Worm (Caenorhabditis elegans) whole organism, early embryonic: ENCODE results near the gene C25H3.11.

Experiments
- B0310.2 ChIP-seq: sonication (generic microtip); optimal IDR thresholded peaks from 2 replicates; lab custom pipeline; 2016; ENCODE audit warnings: mild to moderate bottlenecking, missing genetic modification characterization, missing compliant biosample characterization
- F13C5.2 ChIP-seq: sonication (generic microtip); optimal IDR thresholded peaks from 2 replicates; lab custom pipeline; 2017; ENCODE audit warnings: mild to moderate bottlenecking, missing genetic modification characterization, inconsistent platforms, missing compliant biosample characterization
- ama-1 ChIP-seq: fragments of 150-350 bp; optimal IDR thresholded peaks from 2 replicates; lab custom pipeline; 2014
- ceh-36 ChIP-seq: sonication (generic microtip); optimal IDR thresholded peaks from 2 replicates; lab custom pipeline; 2016; ENCODE audit warnings: missing genetic modification characterization, inconsistent platforms, missing compliant biosample characterization
- flt-1 ChIP-seq: fragments of 200-800 bp; sonication (Bioruptor generic); IDR thresholded peaks from 2 replicates; pipeline ENCODE4 v1.3.6; 2022; ENCODE audit warnings: missing genetic modification characterization, missing compliant biosample characterization
- hmbx-1 ChIP-seq: sonication (generic microtip); optimal IDR thresholded peaks from 2 replicates; lab custom pipeline; 2016; ENCODE audit warnings: mild to moderate bottlenecking, missing genetic modification characterization, missing compliant biosample characterization
- pes-1 ChIP-seq: fragments of 200-800 bp; sonication (Bioruptor generic); IDR thresholded peaks from 2 replicates; pipeline ENCODE4 v1.3.6; 2022; ENCODE audit warnings: missing genetic modification reagents, missing genetic modification characterization, missing compliant biosample characterization
- sea-1 ChIP-seq: fragments of 200-800 bp; sonication (Bioruptor generic); conservative IDR thresholded peaks from 2 replicates; pipeline ENCODE4 v1.3.6; 2022; ENCODE audit warnings: missing genetic modification characterization, missing compliant biosample characterization
- tra-4 ChIP-seq: sonication (generic microtip); optimal IDR thresholded peaks from 2 replicates; lab custom pipeline; 2017; ENCODE audit warnings: missing genetic modification characterization, missing compliant biosample characterization

DNA sequence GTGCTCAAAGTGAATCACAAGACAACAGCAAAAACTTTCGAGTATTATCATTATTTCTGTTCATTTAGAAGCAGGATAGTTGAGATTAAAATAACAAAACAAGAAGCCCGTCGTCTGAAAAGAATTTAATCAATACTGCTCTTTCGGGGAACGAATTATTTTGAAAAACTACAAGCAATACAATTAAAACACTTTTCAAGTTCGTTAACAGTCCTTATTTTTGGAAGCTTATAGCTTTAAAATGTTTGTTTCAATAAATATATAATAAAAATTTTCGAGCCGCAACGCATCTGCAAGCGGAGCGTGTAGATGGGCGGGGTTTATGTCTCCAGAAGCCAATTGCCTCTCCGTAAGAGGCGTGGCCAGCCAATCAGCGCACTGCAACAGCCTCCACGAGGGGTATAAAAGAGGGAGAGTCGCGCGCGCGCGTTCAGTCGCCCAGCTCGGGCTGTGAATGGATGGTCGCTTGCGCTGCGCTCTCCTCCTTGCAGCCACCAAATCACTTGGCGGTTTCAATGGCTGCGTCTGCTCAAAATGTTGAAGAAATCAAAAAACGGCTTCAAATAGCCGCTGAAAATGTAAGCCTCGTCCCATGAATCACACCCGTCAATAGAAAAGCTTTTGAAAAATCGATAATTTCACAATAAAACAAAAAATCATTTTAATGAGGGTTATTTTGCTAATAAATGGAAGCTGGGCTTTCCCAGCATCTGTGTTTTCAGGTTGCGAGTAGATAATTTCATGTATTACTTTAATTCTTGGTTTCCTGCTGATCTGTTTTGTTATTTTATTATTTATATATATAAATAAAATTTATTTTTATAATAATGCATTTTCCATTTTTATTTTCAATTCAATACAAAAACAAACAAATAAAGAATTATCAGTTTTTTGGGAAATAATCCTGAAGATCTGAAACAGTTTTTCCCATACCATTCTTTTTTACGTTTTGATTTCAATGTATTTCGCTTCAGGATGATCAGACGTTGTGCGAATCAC is 27.8 kb downstream of the C25H3.11 start, which contains the start of the genes ift-43 and mdt-26:
- peak; percentile 24 for TF ChIP-seq B0310.2
- TF ChIP-seq sea-1 (GFP tag; lab: Robert Waterston, UW) = peak; percentile 82
- peak; percentile 98 for TF ChIP-seq ama-1 (lab: Kevin White, UChicago)
- peak; percentile 54; the same call in 1 of the 2 replicates for TF ChIP-seq flt-1 (GFP tag; lab: Robert Waterston, UW)
- TF ChIP-seq F13C5.2 (tag; lab: Kevin White, UChicago) = peak; percentile 46
- peak; percentile 27 for TF ChIP-seq ceh-36
- TF ChIP-seq hmbx-1 = no peak
- no peak for TF ChIP-seq tra-4 (tag; lab: Kevin White, UChicago)
- TF ChIP-seq pes-1 = peak; percentile 67
